Worm (Caenorhabditis elegans) whole organism, L2 larva: ENCODE measurements around the gene slc-36.1.

Source experiments
- R02D3.7 ChIP-seq: fragments of 150-350 bp; optimal IDR thresholded peaks from 2 replicates; lab custom pipeline; 2014; ENCODE audit warnings: missing biosample characterization, missing genetic modification characterization
- dmd-4 ChIP-seq: sonication (generic microtip); optimal IDR thresholded peaks from 2 replicates; lab custom pipeline; 2017; ENCODE audit warnings: missing biosample characterization, missing genetic modification characterization
- elt-3 ChIP-seq: sonication (generic microtip); optimal IDR thresholded peaks from 2 replicates; lab custom pipeline; 2017; ENCODE audit warnings: missing biosample characterization, missing genetic modification characterization
- lin-39 ChIP-seq: fragments of 150-350 bp; optimal IDR thresholded peaks from 2 replicates; lab custom pipeline; 2014; ENCODE audit warnings: missing biosample characterization, missing genetic modification reagents, missing genetic modification characterization
- mab-5 ChIP-seq: fragments of 150-350 bp; optimal IDR thresholded peaks from 2 replicates; lab custom pipeline; 2014; ENCODE audit warnings: missing biosample characterization, missing genetic modification characterization
- mbf-1 ChIP-seq: sonication (generic microtip); optimal IDR thresholded peaks from 2 replicates; lab custom pipeline; 2017; ENCODE audit warnings: missing biosample characterization, missing genetic modification characterization
- nhr-12 ChIP-seq: fragments of 150-350 bp; optimal IDR thresholded peaks from 2 replicates; lab custom pipeline; 2014; ENCODE audit warnings: missing biosample characterization, missing genetic modification characterization
- nhr-25 ChIP-seq: fragments of 150-350 bp; sonication (generic microtip); optimal IDR thresholded peaks from 3 replicates; lab custom pipeline; 2014; ENCODE audit warnings: missing biosample characterization, missing genetic modification characterization
- unc-39 ChIP-seq: fragments of 150-350 bp; optimal IDR thresholded peaks from 2 replicates; lab custom pipeline; 2014; ENCODE audit warnings: missing biosample characterization, missing genetic modification characterization
- ztf-1 ChIP-seq: fragments of 200-800 bp; sonication (Bioruptor generic); conservative IDR thresholded peaks from 2 replicates; pipeline ENCODE4 v1.3.6; 2022; ENCODE audit warnings: missing genetic modification characterization, missing compliant biosample characterization

DNA sequence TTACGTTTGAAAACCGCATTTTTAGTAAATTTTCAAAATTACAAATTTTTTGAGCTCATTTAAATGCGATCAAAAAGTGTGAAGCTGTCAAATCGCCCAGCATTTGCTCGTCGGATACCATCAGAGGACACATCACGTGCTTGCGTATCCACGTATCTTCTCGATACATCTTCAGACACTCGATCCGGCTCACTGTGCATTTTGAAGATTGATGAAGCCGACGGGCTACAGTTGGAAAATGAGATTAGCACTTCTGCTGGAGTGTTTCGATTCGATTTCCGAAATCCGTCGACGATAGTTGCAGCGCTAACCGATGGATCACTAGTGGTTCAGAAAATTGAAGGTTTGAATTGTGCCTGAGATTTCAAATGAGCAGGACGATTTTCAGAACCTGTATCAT lies 7.8 kb downstream of the slc-36.1 start, which contains the start of gene dph-7:
- no peak for TF ChIP-seq R02D3.7 (tag; lab: Kevin White, UChicago)
- TF ChIP-seq mbf-1 (tag; lab: Kevin White, UChicago) = no peak
- TF ChIP-seq unc-39 (tag; lab: Kevin White, UChicago) = no peak
- TF ChIP-seq mab-5 (tag; lab: Kevin White, UChicago) = no peak
- TF ChIP-seq dmd-4 (tag; lab: Kevin White, UChicago) = no peak
- no peak for TF ChIP-seq elt-3 (tag; lab: Kevin White, UChicago)
- TF ChIP-seq nhr-25 = no peak
- TF ChIP-seq ztf-1 = no peak
- no peak for TF ChIP-seq nhr-12 (tag; lab: Kevin White, UChicago)
- TF ChIP-seq lin-39 (tag; lab: Kevin White, UChicago) = no peak
